Worm (Caenorhabditis elegans) whole organism, young adult: ENCODE measurements around the gene rpl-3.
A peak's percentile ranks its signal among the peaks of the same experiment; 100 is the strongest.
"Not testable (repeated sequence)": the region's sequence is repeated elsewhere in the genome, so short reads cannot be mapped to it uniquely, and the experiment has no call there.

Experiments used
- C17E4.6 ChIP-seq: fragments of 200-800 bp; sonication (Bioruptor generic); IDR thresholded peaks from 2 replicates; pipeline ENCODE4 v1.3.6; 2022; ENCODE audit warnings: missing genetic modification reagents, missing genetic modification characterization, missing compliant biosample characterization
- D2030.7 ChIP-seq: fragments of 200-800 bp; sonication (Bioruptor generic); IDR thresholded peaks from 2 replicates; pipeline ENCODE4 v1.3.6; 2022; ENCODE audit warnings: missing genetic modification reagents, missing genetic modification characterization, missing compliant biosample characterization
- F33H1.4 ChIP-seq: fragments of 200-800 bp; sonication (Bioruptor generic); IDR thresholded peaks from 2 replicates; pipeline ENCODE4 v1.3.6; 2022; ENCODE audit warnings: missing genetic modification reagents, missing genetic modification characterization, missing compliant biosample characterization
- F39B2.1 ChIP-seq: fragments of 200-800 bp; sonication (Bioruptor generic); IDR thresholded peaks from 2 replicates; pipeline ENCODE4 v1.3.6; 2022; ENCODE audit warnings: missing genetic modification reagents, missing genetic modification characterization, missing compliant biosample characterization
- Y53F4B.3 ChIP-seq: fragments of 200-800 bp; sonication (Bioruptor generic); IDR thresholded peaks from 2 replicates; pipeline ENCODE4 v1.3.6; 2022; ENCODE audit warnings: missing genetic modification reagents, missing genetic modification characterization, missing compliant biosample characterization
- Y53G8AR.9 ChIP-seq: fragments of 200-800 bp; sonication (Bioruptor generic); conservative IDR thresholded peaks from 2 replicates; pipeline ENCODE4 v1.3.6; 2022; ENCODE audit warnings: missing genetic modification reagents, missing genetic modification characterization, missing compliant biosample characterization
- Y56A3A.18 ChIP-seq: fragments of 200-800 bp; sonication (Bioruptor generic); IDR thresholded peaks from 2 replicates; pipeline ENCODE4 v1.3.6; 2022; ENCODE audit warnings: missing genetic modification reagents, missing genetic modification characterization, missing compliant biosample characterization
- Y67H2A.10 ChIP-seq: fragments of 200-800 bp; sonication (Bioruptor generic); conservative IDR thresholded peaks from 2 replicates; pipeline ENCODE4 v1.3.6; 2022; ENCODE audit warnings: missing genetic modification reagents, missing genetic modification characterization, missing compliant biosample characterization
- Y79H2A.3 ChIP-seq: fragments of 200-800 bp; sonication (Bioruptor generic); conservative IDR thresholded peaks from 2 replicates; pipeline ENCODE4 v1.3.6; 2022; ENCODE audit warnings: missing genetic modification reagents, missing genetic modification characterization, missing compliant biosample characterization
- Y95B8A.8 ChIP-seq: fragments of 200-800 bp; sonication (Bioruptor generic); IDR thresholded peaks from 2 replicates; pipeline ENCODE4 v1.3.6; 2022; ENCODE audit warnings: missing genetic modification reagents, missing genetic modification characterization, missing compliant biosample characterization
- aptf-2 ChIP-seq: fragments of 200-800 bp; sonication (Bioruptor generic); conservative IDR thresholded peaks from 2 replicates; pipeline ENCODE4 v1.3.6; 2022; ENCODE audit warnings: missing genetic modification reagents, missing genetic modification characterization, missing compliant biosample characterization
- aptf-3 ChIP-seq: fragments of 200-800 bp; sonication (Bioruptor generic); IDR thresholded peaks from 2 replicates; pipeline ENCODE4 v1.3.6; 2022; ENCODE audit warnings: missing genetic modification characterization, missing compliant biosample characterization
- attf-3 ChIP-seq: fragments of 200-800 bp; sonication (Bioruptor generic); conservative IDR thresholded peaks from 2 replicates; pipeline ENCODE4 v1.3.6; 2022; ENCODE audit warnings: missing genetic modification reagents, missing genetic modification characterization, missing compliant biosample characterization
- attf-6 ChIP-seq: fragments of 200-800 bp; sonication (Bioruptor generic); IDR thresholded peaks from 2 replicates; pipeline ENCODE4 v1.3.6; 2022; ENCODE audit warnings: missing genetic modification reagents, missing genetic modification characterization, missing compliant biosample characterization
- bed-1 ChIP-seq: fragments of 200-800 bp; sonication (Bioruptor generic); IDR thresholded peaks from 2 replicates; pipeline ENCODE4 v1.3.6; 2022; ENCODE audit warnings: missing genetic modification reagents, missing genetic modification characterization, missing compliant biosample characterization
- cebp-1 ChIP-seq, 2 experiments: fragments of 200-800 bp in 1 of 2; sonication (Bioruptor generic) in 1 of 2; sonication (generic microtip) in 1 of 2; IDR thresholded peaks in 1 of 2; optimal IDR thresholded peaks in 1 of 2; 2 replicates each; pipeline versions ENCODE4 v1.3.6 to Lab custom; 2017 to 2022; ENCODE audit warnings: missing compliant biosample characterization in 2 of 2, missing genetic modification characterization in 2 of 2, mild to moderate bottlenecking in 1 of 2, missing genetic modification reagents in 1 of 2, moderate library complexity in 1 of 2
- cebp-2 ChIP-seq: fragments of 200-800 bp; sonication (Bioruptor generic); IDR thresholded peaks from 2 replicates; pipeline ENCODE4 v1.3.6; 2022; ENCODE audit warnings: missing genetic modification characterization, missing compliant biosample characterization
- ceh-100 ChIP-seq: fragments of 200-800 bp; sonication (Bioruptor generic); IDR thresholded peaks from 2 replicates; pipeline ENCODE4 v1.3.6; 2022; ENCODE audit warnings: missing genetic modification reagents, missing genetic modification characterization, missing compliant biosample characterization
- ceh-40 ChIP-seq: fragments of 200-800 bp; sonication (Bioruptor generic); IDR thresholded peaks from 2 replicates; pipeline ENCODE4 v1.3.6; 2022; ENCODE audit warnings: missing genetic modification characterization, missing compliant biosample characterization
- ceh-58 ChIP-seq: fragments of 200-800 bp; sonication (Bioruptor generic); IDR thresholded peaks from 2 replicates; pipeline ENCODE4 v1.3.6; 2022; ENCODE audit warnings: missing genetic modification characterization, missing compliant biosample characterization
- dpl-1 ChIP-seq: fragments of 150-350 bp; optimal IDR thresholded peaks from 2 replicates; lab custom pipeline; 2014; ENCODE audit warnings: missing biosample characterization, missing genetic modification reagents, missing genetic modification characterization
- egl-18 ChIP-seq: fragments of 200-800 bp; sonication (Bioruptor generic); IDR thresholded peaks from 2 replicates; pipeline ENCODE4 v1.3.6; 2022; ENCODE audit warnings: missing genetic modification reagents, missing genetic modification characterization, missing compliant biosample characterization
- egl-44 ChIP-seq: fragments of 200-800 bp; sonication (Bioruptor generic); IDR thresholded peaks from 2 replicates; pipeline ENCODE4 v1.3.6; 2022; ENCODE audit warnings: missing genetic modification reagents, missing genetic modification characterization, missing compliant biosample characterization
- egrh-3 ChIP-seq: fragments of 200-800 bp; sonication (Bioruptor generic); IDR thresholded peaks from 2 replicates; pipeline ENCODE4 v1.3.6; 2022; ENCODE audit warnings: missing genetic modification reagents, missing genetic modification characterization, missing compliant biosample characterization
- ekl-4 ChIP-seq: fragments of 200-800 bp; sonication (Bioruptor generic); IDR thresholded peaks from 2 replicates; pipeline ENCODE4 v1.3.6; 2022; ENCODE audit warnings: missing genetic modification reagents, missing genetic modification characterization, missing compliant biosample characterization
- hmg-1.2 ChIP-seq: fragments of 200-800 bp; sonication (Bioruptor generic); IDR thresholded peaks from 2 replicates; pipeline ENCODE4 v1.3.6; 2022; ENCODE audit warnings: missing genetic modification reagents, missing genetic modification characterization, missing compliant biosample characterization
- hmg-20 ChIP-seq: fragments of 200-800 bp; sonication (Bioruptor generic); IDR thresholded peaks from 2 replicates; pipeline ENCODE4 v1.3.6; 2022; ENCODE audit warnings: missing genetic modification reagents, missing genetic modification characterization, missing compliant biosample characterization
- hsf-1 ChIP-seq: fragments of 200-800 bp; sonication (Bioruptor generic); IDR thresholded peaks from 2 replicates; pipeline ENCODE4 v1.3.6; 2022; ENCODE audit warnings: missing genetic modification reagents, missing genetic modification characterization, missing compliant biosample characterization
- lag-1 ChIP-seq: fragments of 200-800 bp; sonication (Bioruptor generic); IDR thresholded peaks from 2 replicates; pipeline ENCODE4 v1.3.6; 2022; ENCODE audit warnings: missing genetic modification reagents, missing genetic modification characterization, missing compliant biosample characterization
- let-526 ChIP-seq: fragments of 200-800 bp; sonication (Bioruptor generic); IDR thresholded peaks from 2 replicates; pipeline ENCODE4 v1.3.6; 2022; ENCODE audit warnings: missing genetic modification reagents, missing genetic modification characterization, missing compliant biosample characterization
- lin-26 ChIP-seq: fragments of 200-800 bp; sonication (Bioruptor generic); IDR thresholded peaks from 2 replicates; pipeline ENCODE4 v1.3.6; 2022; ENCODE audit warnings: missing genetic modification reagents, missing genetic modification characterization, missing compliant biosample characterization
- madf-3 ChIP-seq: fragments of 200-800 bp; sonication (Bioruptor generic); IDR thresholded peaks from 2 replicates; pipeline ENCODE4 v1.3.6; 2022; ENCODE audit warnings: missing genetic modification reagents, missing genetic modification characterization, missing compliant biosample characterization
- madf-8 ChIP-seq: fragments of 200-800 bp; sonication (Bioruptor generic); conservative IDR thresholded peaks from 2 replicates; pipeline ENCODE4 v1.3.6; 2022; ENCODE audit warnings: missing genetic modification reagents, missing genetic modification characterization, missing compliant biosample characterization
- mcd-1 ChIP-seq: fragments of 200-800 bp; sonication (Bioruptor generic); IDR thresholded peaks from 2 replicates; pipeline ENCODE4 v1.3.6; 2022; ENCODE audit warnings: missing genetic modification reagents, missing genetic modification characterization, missing compliant biosample characterization
- nfya-2 ChIP-seq: fragments of 200-800 bp; sonication (Bioruptor generic); IDR thresholded peaks from 2 replicates; pipeline ENCODE4 v1.3.6; 2022; ENCODE audit warnings: missing genetic modification reagents, missing genetic modification characterization, missing compliant biosample characterization
- nfyb-1 ChIP-seq: fragments of 200-800 bp; sonication (Bioruptor generic); IDR thresholded peaks from 2 replicates; pipeline ENCODE4 v1.3.6; 2022; ENCODE audit warnings: missing genetic modification reagents, missing genetic modification characterization, missing compliant biosample characterization
- nhr-80 ChIP-seq: sonication (generic microtip); optimal IDR thresholded peaks from 2 replicates; lab custom pipeline; 2016; ENCODE audit warnings: missing genetic modification characterization, missing compliant biosample characterization
- pbrm-1 ChIP-seq: fragments of 200-800 bp; sonication (Bioruptor generic); IDR thresholded peaks from 2 replicates; pipeline ENCODE4 v1.3.6; 2022; ENCODE audit warnings: missing genetic modification reagents, missing genetic modification characterization, missing compliant biosample characterization
- rcor-1 ChIP-seq: fragments of 200-800 bp; sonication (Bioruptor generic); IDR thresholded peaks from 2 replicates; pipeline ENCODE4 v1.3.6; 2022; ENCODE audit warnings: missing genetic modification reagents, missing genetic modification characterization, missing compliant biosample characterization
- ztf-25 ChIP-seq: fragments of 200-800 bp; sonication (Bioruptor generic); IDR thresholded peaks from 2 replicates; pipeline ENCODE4 v1.3.6; 2022; ENCODE audit warnings: missing genetic modification reagents, missing genetic modification characterization, missing compliant biosample characterization
- ztf-28 ChIP-seq: fragments of 200-800 bp; sonication (Bioruptor generic); IDR thresholded peaks from 2 replicates; pipeline ENCODE4 v1.3.6; 2022; ENCODE audit warnings: missing genetic modification reagents, missing genetic modification characterization, missing compliant biosample characterization
- ztf-6 ChIP-seq: fragments of 200-800 bp; sonication (Bioruptor generic); IDR thresholded peaks from 2 replicates; pipeline ENCODE4 v1.3.6; 2022; ENCODE audit warnings: missing genetic modification reagents, missing genetic modification characterization, missing compliant biosample characterization

rpl-3 gene

DNA sequence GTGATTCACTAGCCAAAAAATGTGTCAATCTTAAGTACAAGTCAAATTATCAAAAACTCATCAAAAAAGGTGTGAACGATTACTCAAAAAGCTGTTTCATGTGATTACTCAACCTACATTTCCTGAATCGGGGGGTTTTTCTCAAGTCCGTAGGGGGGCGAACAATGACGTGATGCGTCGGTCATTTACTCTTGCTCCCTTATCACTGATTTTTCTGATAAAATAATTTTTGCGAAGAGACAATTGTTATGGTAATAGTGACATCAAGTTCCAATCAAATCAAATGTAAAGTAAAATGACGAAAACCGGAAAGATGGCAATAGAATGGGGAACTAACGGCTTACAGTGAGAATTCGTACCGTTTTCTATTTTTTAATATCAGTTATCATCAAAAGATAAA is 26.3 kb downstream of the rpl-3 start:
- TF ChIP-seq dpl-1: no peak
- TF ChIP-seq nhr-80 (tag; lab: Kevin White, UChicago): peak; percentile 64

DNA sequence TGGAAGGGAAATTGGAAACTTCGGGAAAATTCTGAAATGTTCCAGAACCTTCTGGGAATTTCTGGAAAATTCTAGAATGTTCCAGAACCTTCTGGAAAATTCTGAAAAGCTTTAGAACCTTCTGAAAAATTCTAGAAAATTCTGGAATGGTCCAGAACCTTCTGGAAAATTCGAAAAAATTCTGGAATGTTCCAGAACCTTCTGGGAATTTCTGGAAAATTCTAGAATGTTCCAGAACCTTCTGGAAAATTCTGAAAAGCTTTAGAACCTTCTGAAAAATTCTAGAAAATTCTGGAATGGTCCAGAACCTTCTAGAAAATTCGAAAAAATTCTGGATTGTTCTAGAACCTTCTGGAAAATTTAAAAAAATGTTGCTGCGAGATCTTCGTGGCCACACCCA is 28.2 kb downstream of the rpl-3 start:
- 0 out of 2 replicates have a peak, but pooled peaks have one; percentile 34 for TF ChIP-seq ekl-4 (GFP tag; lab: Robert Waterston, UW)
- TF ChIP-seq hsf-1 (GFP tag; lab: Robert Waterston, UW): peak; percentile 95

DNA sequence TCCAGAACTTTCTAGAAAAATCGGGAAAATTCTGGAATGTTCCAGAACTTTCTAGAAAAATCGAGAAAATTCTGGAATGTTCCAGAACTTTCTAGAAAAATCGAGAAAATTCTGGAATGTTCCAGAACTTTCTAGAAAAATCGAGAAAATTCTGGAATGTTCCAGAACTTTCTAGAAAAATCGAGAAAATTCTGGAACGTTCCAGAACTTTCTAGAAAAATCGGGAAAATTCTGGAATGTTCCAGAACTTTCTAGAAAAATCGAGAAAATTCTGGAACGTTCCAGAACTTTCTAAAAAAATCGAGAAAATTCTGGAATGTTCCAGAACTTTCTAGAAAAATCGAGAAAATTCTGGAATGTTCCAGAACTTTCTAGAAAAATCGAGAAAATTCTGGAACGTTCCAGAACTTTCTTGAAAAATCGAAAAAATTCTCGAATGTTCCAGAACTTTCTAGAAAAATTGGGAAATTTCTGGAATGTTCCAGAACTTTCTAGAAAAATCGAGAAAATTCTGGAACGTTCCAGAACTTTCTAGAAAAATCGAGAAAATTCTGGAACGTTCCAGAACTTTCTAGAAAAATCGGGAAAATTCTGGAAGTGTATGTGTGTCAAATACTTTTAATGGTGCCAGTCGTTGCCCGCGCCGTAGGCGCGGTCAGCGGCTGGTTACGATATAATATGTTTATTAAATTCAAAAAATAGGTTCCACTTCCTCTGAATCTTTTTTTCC is 29.6 kb downstream of the rpl-3 start:
- TF ChIP-seq F33H1.4 (GFP tag; lab: Robert Waterston, UW): peak; percentile 39; the same call in 1 of the 2 replicates
- 0 out of 2 replicates have a peak, but pooled peaks have one; percentile 29 for TF ChIP-seq egl-44 (GFP tag; lab: Robert Waterston, UW)
- peak; percentile 69 for TF ChIP-seq lin-26 (GFP tag; lab: Robert Waterston, UW)
- TF ChIP-seq attf-6 (GFP tag; lab: Robert Waterston, UW): peak; percentile 94
- peak; percentile 90; the same call in 1 of the 2 replicates for TF ChIP-seq cebp-2 (GFP tag; lab: Robert Waterston, UW)
- peak; percentile 95 for TF ChIP-seq ztf-28 (GFP tag; lab: Robert Waterston, UW)
- peak; percentile 96 for TF ChIP-seq ceh-40 (GFP tag; lab: Robert Waterston, UW)
- 0 out of 2 replicates have a peak, but pooled peaks have one; percentile 33 for TF ChIP-seq mcd-1 (GFP tag; lab: Robert Waterston, UW)
- TF ChIP-seq aptf-2 (GFP tag; lab: Robert Waterston, UW): 0 out of 2 replicates have a peak, but pooled peaks have one; percentile 10
- TF ChIP-seq attf-3 (GFP tag; lab: Robert Waterston, UW): peak; percentile 28; the same call in 1 of the 2 replicates
- peak; percentile 40 for TF ChIP-seq hmg-1.2 (GFP tag; lab: Robert Waterston, UW)
- peak; percentile 42; the same call in 1 of the 2 replicates for TF ChIP-seq cebp-1 (GFP tag; IDR thresholded peaks at IDR 0.05; lab: Robert Waterston, UW)
- TF ChIP-seq cebp-1 (tag; optimal IDR thresholded peaks at IDR 0.05; lab: Kevin White, UChicago): not testable (repeated sequence)
- peak; percentile 73 for TF ChIP-seq Y67H2A.10 (GFP tag; lab: Robert Waterston, UW)
- peak; percentile 99 for TF ChIP-seq ceh-58 (GFP tag; lab: Robert Waterston, UW)
- peak; percentile 64 for TF ChIP-seq madf-8 (GFP tag; lab: Robert Waterston, UW)
- TF ChIP-seq hsf-1 (GFP tag; lab: Robert Waterston, UW): peak; percentile 99
- peak; percentile 61; the same call in 1 of the 2 replicates for TF ChIP-seq ztf-6 (GFP tag; lab: Robert Waterston, UW)
- 0 out of 2 replicates have a peak, but pooled peaks have one; percentile 5 for TF ChIP-seq hmg-20 (GFP tag; lab: Robert Waterston, UW)
- TF ChIP-seq Y56A3A.18 (GFP tag; lab: Robert Waterston, UW): peak; percentile 94
- TF ChIP-seq ekl-4 (GFP tag; lab: Robert Waterston, UW): peak; percentile 94
- TF ChIP-seq F39B2.1 (GFP tag; lab: Robert Waterston, UW): peak; percentile 96
- TF ChIP-seq C17E4.6 (GFP tag; lab: Robert Waterston, UW): peak; percentile 47; the same call in 1 of the 2 replicates
- TF ChIP-seq pbrm-1 (GFP tag; lab: Robert Waterston, UW): peak; percentile 90
- TF ChIP-seq Y79H2A.3 (GFP tag; lab: Robert Waterston, UW): peak; percentile 69; the same call in 1 of the 2 replicates
- TF ChIP-seq Y53F4B.3 (GFP tag; lab: Robert Waterston, UW): peak; percentile 95
- TF ChIP-seq Y53G8AR.9 (GFP tag; lab: Robert Waterston, UW): peak; percentile 79
- peak; percentile 83; the same call in 1 of the 2 replicates for TF ChIP-seq nfya-2
- TF ChIP-seq D2030.7 (GFP tag; lab: Robert Waterston, UW): peak; percentile 93
- TF ChIP-seq let-526 (GFP tag; lab: Robert Waterston, UW): peak; percentile 94
- peak; percentile 95 for TF ChIP-seq rcor-1 (GFP tag; lab: Robert Waterston, UW)
- TF ChIP-seq egrh-3 (GFP tag; lab: Robert Waterston, UW): peak; percentile 99
- TF ChIP-seq egl-18 (GFP tag; lab: Robert Waterston, UW): peak; percentile 92
- TF ChIP-seq ztf-25 (GFP tag; lab: Robert Waterston, UW): peak; percentile 45; the same call in 1 of the 2 replicates
- peak; percentile 79; the same call in 1 of the 2 replicates for TF ChIP-seq bed-1 (GFP tag; lab: Robert Waterston, UW)
- peak; percentile 95 for TF ChIP-seq Y95B8A.8 (GFP tag; lab: Robert Waterston, UW)
- TF ChIP-seq ceh-100 (GFP tag; lab: Robert Waterston, UW): peak; percentile 72
- peak; percentile 83; the same call in 1 of the 2 replicates for TF ChIP-seq lag-1 (GFP tag; lab: Robert Waterston, UW)
- peak; percentile 90 for TF ChIP-seq nfyb-1 (GFP tag; lab: Robert Waterston, UW)
- TF ChIP-seq aptf-3: peak; percentile 89
- TF ChIP-seq madf-3: peak; percentile 96
